Worm (Caenorhabditis elegans): ENCODE results near the gene pqn-18.

Gene pqn-18

DNA sequence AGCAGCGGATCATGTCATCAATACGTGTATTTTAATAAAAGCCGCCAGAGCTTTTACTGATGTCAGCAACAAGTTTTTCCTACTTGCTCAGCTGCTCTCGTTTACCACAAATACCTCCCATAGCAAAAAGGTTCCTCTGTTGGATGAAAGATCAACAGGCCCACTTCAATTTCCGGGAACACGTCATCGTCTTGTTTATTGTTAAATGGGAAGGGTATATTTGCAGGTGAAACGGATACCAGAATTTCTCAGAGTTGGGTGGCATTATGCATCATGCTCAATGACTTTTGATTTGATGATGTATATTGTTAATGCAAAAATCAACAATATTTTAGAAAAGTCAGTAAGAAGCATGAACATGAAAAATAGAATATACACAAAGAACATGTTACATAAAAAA is 43.5 kb downstream of the pqn-18 start:
- TF ChIP-seq hlh-4 (tag; optimal IDR thresholded peaks at IDR 0.05) (peak; percentile 79), fkh-8 (tag; optimal IDR thresholded peaks at IDR 0.05) (peak; percentile 55), ceh-88 (GFP tag; IDR thresholded peaks at IDR 0.05) (no peak), unc-62 (GFP tag; optimal IDR thresholded peaks at IDR 0.05) (no peak), C34B4.2 (tag; optimal IDR thresholded peaks at IDR 0.05) (no peak), egl-13 (tag; optimal IDR thresholded peaks at IDR 0.05) (no peak), nhr-71 (tag; optimal IDR thresholded peaks at IDR 0.05) (peak; percentile 9), snu-23 (GFP tag; optimal IDR thresholded peaks at IDR 0.05) (no peak)

DNA sequence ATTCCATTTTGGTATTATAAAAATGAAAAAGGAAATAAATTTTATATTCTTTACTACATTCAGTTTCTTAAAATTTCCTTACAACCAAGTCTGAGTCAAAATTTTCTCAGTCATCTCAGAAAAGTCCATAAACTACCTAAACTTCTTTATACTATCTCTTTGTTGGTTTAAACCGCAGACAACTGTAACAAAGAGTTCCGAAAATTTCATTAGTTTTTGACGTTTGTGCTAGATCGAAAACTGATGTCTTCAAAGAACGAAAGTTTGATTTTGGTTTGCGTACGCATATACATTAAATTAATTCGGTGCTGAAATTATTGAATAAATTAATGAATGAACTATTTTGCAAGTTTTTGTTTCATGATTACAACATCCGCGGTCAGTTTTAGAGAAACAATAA is 51.3 kb downstream of the pqn-18 start:
- no peak for TF ChIP-seq hpl-2 (GFP tag; optimal IDR thresholded peaks at IDR 0.05)
- TF ChIP-seq pag-3 (tag; optimal IDR thresholded peaks at IDR 0.05; ENCODE audit: borderline replicate concordance, insufficient read depth): no peak
- TF ChIP-seq ceh-63 (GFP tag; optimal IDR thresholded peaks at IDR 0.05): no peak
- TF ChIP-seq sup-37 (GFP tag; optimal IDR thresholded peaks at IDR 0.05): no peak
- no peak for TF ChIP-seq jun-1 (tag; optimal IDR thresholded peaks at IDR 0.05)
- TF ChIP-seq zag-1 (tag; optimal IDR thresholded peaks at IDR 0.05): no peak
- TF ChIP-seq lin-35 (GFP tag; optimal IDR thresholded peaks at IDR 0.05): no peak
- TF ChIP-seq mab-9 (GFP tag; IDR thresholded peaks at IDR 0.05): no peak

ce11 chrX:12965163-12965562 is 57.5 kb downstream of the pqn-18 start, which contains the start of gene frpr-2:
TSS of gene frpr-2 (plus strand) at chrX:12965463.
- no peak for TF ChIP-seq C04F5.9 (tag; optimal IDR thresholded peaks at IDR 0.05)
- TF ChIP-seq tbx-2 (tag; optimal IDR thresholded peaks at IDR 0.05): no peak
- TF ChIP-seq lin-15B (tag; optimal IDR thresholded peaks at IDR 0.05): no peak
- no peak for TF ChIP-seq lin-13 (GFP tag; optimal IDR thresholded peaks at IDR 0.05)
- TF ChIP-seq ztf-4 (tag; optimal IDR thresholded peaks at IDR 0.05): no peak
- TF ChIP-seq fos-1 (tag; optimal IDR thresholded peaks at IDR 0.05): no peak
- TF ChIP-seq sup-37 (GFP tag; optimal IDR thresholded peaks at IDR 0.05): no peak
- no peak for TF ChIP-seq aha-1 (tag; optimal IDR thresholded peaks at IDR 0.05)
- TF ChIP-seq unc-130 (tag; optimal IDR thresholded peaks at IDR 0.05): no peak
- TF ChIP-seq zag-1 (tag; optimal IDR thresholded peaks at IDR 0.05): no peak
- TF ChIP-seq ceh-8 (GFP tag; optimal IDR thresholded peaks at IDR 0.05): no peak
- TF ChIP-seq grh-1 (GFP tag; IDR thresholded peaks at IDR 0.05): no peak
- TF ChIP-seq nhr-19 (GFP tag; conservative IDR thresholded peaks at IDR 0.05): no peak
- TF ChIP-seq unc-30 (tag; optimal IDR thresholded peaks at IDR 0.05): no peak
